Fruit fly (Drosophila melanogaster): ENCODE data around the gene CG33290.

The CG33290 gene

DNA sequence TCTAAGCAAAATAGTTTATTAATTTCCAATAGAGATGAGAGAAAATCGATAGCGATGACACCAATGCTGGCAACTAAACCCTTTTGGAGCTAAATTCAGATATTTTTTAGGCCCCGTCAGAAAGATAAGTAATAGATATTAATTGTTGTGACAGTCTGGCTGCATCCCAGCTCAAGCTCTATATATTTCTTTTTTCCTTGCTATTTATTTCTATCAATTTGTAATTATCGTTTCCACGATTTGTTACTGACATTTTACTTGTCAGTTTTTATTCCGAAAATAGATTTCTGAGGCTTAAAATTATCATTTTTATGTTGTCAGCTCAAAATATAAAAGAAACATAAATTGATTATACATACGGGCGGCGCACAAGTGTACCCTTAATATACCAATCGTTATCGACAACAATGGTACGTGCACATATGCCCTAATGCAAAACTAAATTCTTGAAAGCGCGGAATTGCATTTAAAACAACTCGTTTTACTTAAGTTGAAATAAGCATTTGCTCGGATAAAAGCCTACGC, 26.8 kb downstream of the CG33290 start, which contains the start of the genes CRIF and SMC5:
Gene CRIF, minus strand, starts transcription at position 51 of the 525 bp plus-strand sequence.
Gene SMC5, plus strand, starts transcription at position 329 of the 525 bp plus-strand sequence.
- TF ChIP-seq OdsH (GFP tag; optimal IDR thresholded peaks at IDR 0.05), result no peak
- no peak for TF ChIP-seq fd85E (GFP tag; optimal IDR thresholded peaks at IDR 0.05)
- no peak for TF ChIP-seq ss (GFP tag; optimal IDR thresholded peaks at IDR 0.05)
- peak; percentile 75 for TF ChIP-seq Hr4 (GFP tag; optimal IDR thresholded peaks at IDR 0.05)
- TF ChIP-seq CG6276 (GFP tag; optimal IDR thresholded peaks at IDR 0.05), result no peak
- peak; percentile 60 for TF ChIP-seq CG10631 (GFP tag; optimal IDR thresholded peaks at IDR 0.05)
- no peak for TF ChIP-seq dsx (GFP tag; optimal IDR thresholded peaks at IDR 0.05; ENCODE audit: poor library complexity, severe bottlenecking)
- peak; percentile 51 for TF ChIP-seq Eip93F (GFP tag; optimal IDR thresholded peaks at IDR 0.05)
- no peak for TF ChIP-seq CG6808 (GFP tag; optimal IDR thresholded peaks at IDR 0.05)
- no peak for TF ChIP-seq Hr38 (GFP tag; optimal IDR thresholded peaks at IDR 0.05)
- no peak for TF ChIP-seq Gug (GFP tag; IDR thresholded peaks at IDR 0.05)
- TF ChIP-seq CG11294 (GFP tag; IDR thresholded peaks at IDR 0.05), result no peak; the same call in 1 of the 2 replicates
- no peak for TF ChIP-seq net (GFP tag; optimal IDR thresholded peaks at IDR 0.05)
- no peak for TF ChIP-seq Eip78C (GFP tag)
- no peak for TF ChIP-seq Sox14 (GFP tag; optimal IDR thresholded peaks at IDR 0.05)
- no peak for TF ChIP-seq fd59A (GFP tag; optimal IDR thresholded peaks at IDR 0.05)
- peak; percentile 71 for TF ChIP-seq CG31627 (GFP tag; optimal IDR thresholded peaks at IDR 0.05)
- TF ChIP-seq CG3032 (tag; optimal IDR thresholded peaks at IDR 0.05), result peak; percentile 60
- no peak for TF ChIP-seq CG6854 (GFP tag; optimal IDR thresholded peaks at IDR 0.05)
- TF ChIP-seq cyc (GFP tag; optimal IDR thresholded peaks at IDR 0.05), result peak; percentile 53
- TF ChIP-seq CG8119 (GFP tag; IDR thresholded peaks at IDR 0.05), result 0 out of 3 replicates have a peak, but pooled peaks have one; percentile 47
- TF ChIP-seq dac (GFP tag; optimal IDR thresholded peaks at IDR 0.05), result no peak
- no peak for TF ChIP-seq CG10669 (GFP tag; optimal IDR thresholded peaks at IDR 0.05)
- no peak for TF ChIP-seq CG9139 (GFP tag; optimal IDR thresholded peaks at IDR 0.05)
- no peak for TF ChIP-seq spab (GFP tag; optimal IDR thresholded peaks at IDR 0.05)
- no peak for TF ChIP-seq svp (GFP tag)
- no peak for TF ChIP-seq CG32006 (GFP tag; optimal IDR thresholded peaks at IDR 0.05)
- TF ChIP-seq CG34406 (GFP tag; optimal IDR thresholded peaks at IDR 0.05), result no peak
- peak; percentile 0 for TF ChIP-seq CG11762 (GFP tag; optimal IDR thresholded peaks at IDR 0.05; ENCODE audit: insufficient read depth)
- TF ChIP-seq Hr39 (GFP tag; optimal IDR thresholded peaks at IDR 0.05), result no peak
- no peak for TF ChIP-seq CG3919 (GFP tag; optimal IDR thresholded peaks at IDR 0.05)
- no peak for TF ChIP-seq CG4318 (GFP tag; optimal IDR thresholded peaks at IDR 0.05)
- peak; percentile 48 for TF ChIP-seq Sox15 (GFP tag; optimal IDR thresholded peaks at IDR 0.05)
- no peak for TF ChIP-seq CG7368 (GFP tag; optimal IDR thresholded peaks at IDR 0.05)
- no peak for TF ChIP-seq Eip75B (GFP tag; optimal IDR thresholded peaks at IDR 0.05)
- TF ChIP-seq esn (GFP tag; optimal IDR thresholded peaks at IDR 0.05), result peak; percentile 71
- no peak for TF ChIP-seq CG16779 (tag; optimal IDR thresholded peaks at IDR 0.05)
- TF ChIP-seq Ets21C (GFP tag; optimal IDR thresholded peaks at IDR 0.05), result peak; percentile 52
- peak; percentile 62 for TF ChIP-seq topi (GFP tag; optimal IDR thresholded peaks at IDR 0.05)
- no peak for TF ChIP-seq Smox (GFP tag; optimal IDR thresholded peaks at IDR 0.05)
- TF ChIP-seq achi (GFP tag; optimal IDR thresholded peaks at IDR 0.05), result no peak
- TF ChIP-seq CG11902 (GFP tag; optimal IDR thresholded peaks at IDR 0.05), result peak; percentile 18
- no peak for TF ChIP-seq Sox102F (GFP tag; optimal IDR thresholded peaks at IDR 0.05)
- TF ChIP-seq Ets96B (tag; optimal IDR thresholded peaks at IDR 0.05), result no peak
- no peak for TF ChIP-seq CG6163 (GFP tag; IDR thresholded peaks at IDR 0.05)
- no peak for TF ChIP-seq eg (GFP tag; IDR thresholded peaks at IDR 0.05)
- TF ChIP-seq Lpt (GFP tag; optimal IDR thresholded peaks at IDR 0.05), result no peak
- TF ChIP-seq fkh (GFP tag; optimal IDR thresholded peaks at IDR 0.05), result no peak
- TF ChIP-seq CG1621 (tag; optimal IDR thresholded peaks at IDR 0.05), result no peak
- TF ChIP-seq pdm3 (GFP tag; optimal IDR thresholded peaks at IDR 0.05), result no peak
- TF ChIP-seq salr (GFP tag; optimal IDR thresholded peaks at IDR 0.05), result peak in 1 of 2 experiments; percentile 37
- TF ChIP-seq Met (GFP tag; optimal IDR thresholded peaks at IDR 0.05), result no peak
